Worm (Caenorhabditis elegans) whole organism, dauer: Measurements from ENCODE around the gene C18B12.4.

Experiments used
- unc-62 ChIP-seq: sonication (generic microtip); optimal IDR thresholded peaks from 2 replicates; lab custom pipeline; 2017; ENCODE audit warnings: missing biosample characterization, missing genetic modification reagents, missing genetic modification characterization

The C18B12.4 gene

DNA sequence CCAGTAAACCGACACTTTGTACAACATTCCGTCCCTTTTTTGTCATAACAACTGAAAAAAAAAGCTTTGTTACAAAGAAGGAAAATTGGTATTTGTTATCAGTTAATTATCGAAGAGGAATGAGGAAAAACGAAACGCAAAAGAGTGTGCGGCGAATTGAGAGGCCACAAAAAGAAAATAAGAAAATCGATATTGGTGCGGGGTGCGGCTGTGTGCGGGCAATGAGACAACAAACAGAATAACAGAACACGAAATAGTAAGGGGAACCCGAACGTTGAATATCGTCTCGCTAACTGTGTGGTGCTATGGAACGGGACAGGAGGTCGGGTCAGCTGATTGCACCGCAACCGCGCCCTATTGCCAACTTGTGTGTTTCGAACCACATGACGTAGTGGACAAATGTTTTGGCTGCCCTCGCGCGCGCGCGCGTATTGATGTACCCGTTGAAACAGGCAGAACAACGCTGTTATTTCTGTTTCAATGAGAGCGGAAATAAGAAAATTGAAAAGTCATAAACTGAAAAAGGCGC is at the start of gene C18B12.4:
TSS of gene C18B12.4 (minus strand) at position 51 of the 529 bp plus-strand sequence.
- TF ChIP-seq unc-62 (GFP tag; lab: Kevin White, UChicago): no peak

ce11 chrX:15089123-15089522 is 48.7 kb upstream of the C18B12.4 start, which contains the start of gene flr-4:
flr-4 (plus strand) TSS chrX:15089397.
- no peak for TF ChIP-seq unc-62 (GFP tag; lab: Kevin White, UChicago)

DNA sequence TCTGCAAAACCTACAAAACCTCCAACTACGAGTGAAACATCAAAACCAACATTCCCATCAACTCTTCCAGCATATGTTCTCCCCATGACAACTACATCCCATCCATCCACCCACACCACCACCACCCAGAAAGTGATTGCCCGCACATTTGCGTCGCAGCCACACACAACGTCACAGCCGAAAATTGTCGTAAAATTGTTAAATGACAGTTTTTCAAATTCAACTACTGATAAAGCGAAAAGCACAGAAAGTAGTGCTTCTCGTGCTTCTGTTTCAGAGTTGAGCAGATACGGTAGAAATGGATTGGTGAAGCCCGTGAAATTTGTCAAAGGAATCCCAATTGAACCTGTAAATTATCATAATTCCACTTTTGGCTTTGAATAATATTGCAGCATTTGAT is 47.4 kb upstream of the C18B12.4 start:
- no peak for TF ChIP-seq unc-62 (GFP tag; lab: Kevin White, UChicago)

- TF ChIP-seq unc-62 (GFP tag; lab: Kevin White, UChicago): no peak
Observed at ce11 chrX:15084395-15084794, 44.0 kb upstream of the C18B12.4 start, which contains the start of gene F09B12.5. F09B12.5 (plus strand) TSS chrX:15084695.

ce11 chrX:15083795-15084194 is 43.4 kb upstream of the C18B12.4 start, which contains the start of gene H40L08.1:
H40L08.1 (minus strand) TSS chrX:15084086.
- no peak for TF ChIP-seq unc-62 (GFP tag; lab: Kevin White, UChicago)

DNA sequence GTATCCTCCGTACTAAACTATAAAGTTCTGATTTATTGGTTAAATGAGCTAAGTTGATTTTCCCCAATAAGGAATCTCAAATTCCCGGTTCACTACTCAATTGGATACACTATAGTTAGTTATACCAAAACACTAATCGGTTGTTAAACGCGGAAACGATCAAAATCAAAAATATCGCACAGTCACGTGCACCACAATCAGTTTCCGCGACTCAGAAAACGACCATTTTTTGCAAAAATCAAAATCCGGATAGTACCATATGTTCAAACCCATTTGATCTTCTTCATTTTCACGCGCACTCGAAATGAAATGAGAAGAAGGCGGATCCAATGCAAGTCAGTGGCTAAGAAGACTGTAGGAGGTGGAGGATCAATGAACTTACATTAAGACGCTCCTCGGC is 41.1 kb upstream of the C18B12.4 start:
- TF ChIP-seq unc-62 (GFP tag; lab: Kevin White, UChicago): no peak

DNA sequence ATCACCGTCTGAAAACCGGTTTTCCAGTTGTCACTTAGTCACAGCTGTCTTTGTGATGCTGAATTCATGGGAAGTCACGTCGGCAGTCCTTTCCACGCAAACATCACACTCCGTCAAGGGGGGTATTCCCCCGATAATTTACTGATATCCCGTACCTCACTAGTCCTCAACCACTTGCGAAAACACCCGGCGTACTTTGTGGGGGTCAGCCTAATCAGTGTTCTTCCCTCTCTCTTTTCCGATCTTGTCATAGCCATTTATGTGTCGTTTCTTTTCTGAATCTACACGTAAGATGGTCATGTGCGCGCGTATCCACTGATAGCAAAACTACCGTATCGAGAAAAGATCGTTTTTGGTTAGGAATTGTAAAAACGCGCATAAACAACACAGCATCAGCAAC is 39.0 kb upstream of the C18B12.4 start:
- TF ChIP-seq unc-62 (GFP tag; lab: Kevin White, UChicago): no peak

DNA sequence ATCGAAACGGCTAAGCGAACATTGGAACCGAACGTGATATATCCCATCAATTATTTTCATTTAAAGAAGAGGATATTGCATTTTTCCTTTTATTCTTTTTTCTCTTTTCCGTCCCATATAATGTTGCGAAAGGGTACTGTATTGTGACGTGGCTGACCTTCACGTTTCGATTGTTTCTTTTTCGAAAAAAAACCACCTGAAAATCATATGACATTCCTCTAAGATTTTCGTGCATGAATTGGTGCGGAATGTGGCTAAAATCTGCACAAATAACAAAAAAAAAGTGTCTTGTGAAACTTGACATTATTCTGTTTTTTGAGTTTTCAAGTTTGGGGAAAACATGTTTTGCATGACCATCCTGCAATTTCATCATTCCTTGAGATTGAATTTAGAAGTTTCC is 37.9 kb upstream of the C18B12.4 start:
- no peak for TF ChIP-seq unc-62 (GFP tag; lab: Kevin White, UChicago)

- TF ChIP-seq unc-62 (GFP tag; lab: Kevin White, UChicago): no peak
Observed at ce11 chrX:15077597-15078261, 37.3 kb upstream of the C18B12.4 start, which contains the start of the genes H40L08.8, H40L08.2 and H40L08.7. H40L08.8 (minus strand) TSS chrX:15077633. H40L08.2 (minus strand) TSS chrX:15077744. H40L08.7 (minus strand) TSS chrX:15077744.

DNA sequence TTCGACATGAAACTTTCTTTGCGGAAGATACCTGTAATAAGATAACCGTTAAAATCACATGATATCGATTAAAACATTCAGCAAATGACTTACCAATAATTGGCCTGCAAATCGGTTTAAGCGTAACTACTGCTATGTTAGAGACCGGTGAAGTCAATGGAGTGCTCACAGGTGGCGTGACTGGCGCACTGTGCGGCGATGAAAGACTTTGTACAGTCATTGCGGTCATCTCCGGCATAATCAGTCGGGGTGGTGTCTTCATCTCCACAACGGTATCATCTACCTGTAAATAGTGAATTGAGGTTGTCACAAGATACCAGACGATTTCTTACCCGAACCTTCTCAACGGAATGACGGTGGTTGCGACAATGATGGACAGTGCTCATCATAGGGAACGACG is 36.5 kb upstream of the C18B12.4 start:
- TF ChIP-seq unc-62 (GFP tag; lab: Kevin White, UChicago): no peak

DNA sequence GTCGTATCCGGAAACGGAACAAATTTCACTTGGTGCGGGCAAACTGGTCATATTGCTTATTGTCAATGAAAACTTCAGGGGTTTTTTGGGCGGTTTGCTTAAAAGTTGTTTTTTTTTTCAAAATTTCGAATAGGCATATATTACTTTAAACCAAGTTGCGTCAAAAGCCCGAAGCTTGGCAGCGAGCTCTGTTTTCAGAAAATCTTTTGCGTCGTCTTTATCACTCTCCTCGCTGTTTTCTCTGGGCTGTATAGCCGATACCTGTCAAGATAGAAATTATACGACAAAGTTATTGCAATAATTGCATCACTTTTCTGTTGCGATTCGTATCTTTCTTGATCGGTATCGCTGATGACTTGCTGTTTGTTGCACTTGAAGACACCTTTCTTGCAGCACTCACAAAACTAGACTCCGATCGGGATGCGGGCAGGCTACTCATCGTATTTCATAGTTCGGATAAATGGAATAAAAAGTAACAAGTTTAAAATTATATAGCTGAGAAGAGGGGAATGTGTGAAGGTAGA is 35.7 kb upstream of the C18B12.4 start, which contains the start of the genes H40L08.3 and H40L08.9:
TSS of gene H40L08.3 (minus strand) at position 51 of the 524 bp plus-strand sequence.
TSS of gene H40L08.9 (minus strand) at position 439 of the 524 bp plus-strand sequence.
- no peak for TF ChIP-seq unc-62 (GFP tag; lab: Kevin White, UChicago)

DNA sequence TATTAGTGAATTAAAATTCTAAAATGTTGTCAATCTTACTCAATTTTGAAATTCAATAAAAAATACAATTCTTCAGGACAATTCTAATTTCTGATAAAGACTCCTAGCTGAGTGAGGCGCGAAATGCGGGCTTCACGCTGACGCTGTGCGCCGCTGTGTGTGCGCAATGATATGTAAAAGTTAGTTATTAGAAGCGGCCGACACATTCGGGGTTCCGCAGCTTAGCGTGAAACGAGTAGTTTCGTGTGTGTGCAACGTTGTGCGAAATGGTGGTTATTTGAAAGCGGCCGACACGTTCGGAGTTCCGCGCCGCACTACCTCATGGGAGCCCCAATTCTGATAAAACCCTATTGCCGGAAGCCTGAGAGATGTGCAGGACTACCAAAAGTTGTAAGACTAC is 34.8 kb upstream of the C18B12.4 start:
- no peak for TF ChIP-seq unc-62 (GFP tag; lab: Kevin White, UChicago)

DNA sequence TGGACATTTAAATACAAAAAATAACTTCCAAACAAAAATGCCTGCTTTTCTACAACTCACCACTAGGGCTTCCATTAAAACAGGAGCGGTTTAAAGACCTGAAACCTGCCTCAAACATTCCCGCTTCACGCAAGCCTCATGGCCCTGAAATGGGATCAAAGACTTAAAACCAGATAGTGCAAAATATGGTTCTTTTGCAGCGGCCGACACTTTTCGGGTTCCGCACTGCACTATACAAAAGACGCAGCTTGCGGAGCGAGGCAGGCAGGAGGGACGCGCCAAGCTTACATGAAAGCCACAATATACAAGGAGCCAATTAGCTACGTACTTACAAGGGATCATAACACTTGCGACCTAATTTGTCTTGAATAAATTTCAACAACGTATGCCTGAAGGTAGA is 33.1 kb upstream of the C18B12.4 start:
- TF ChIP-seq unc-62 (GFP tag; lab: Kevin White, UChicago): no peak

ce11 chrX:15072877-15073276 is 32.5 kb upstream of the C18B12.4 start:
- TF ChIP-seq unc-62 (GFP tag; lab: Kevin White, UChicago): no peak

DNA sequence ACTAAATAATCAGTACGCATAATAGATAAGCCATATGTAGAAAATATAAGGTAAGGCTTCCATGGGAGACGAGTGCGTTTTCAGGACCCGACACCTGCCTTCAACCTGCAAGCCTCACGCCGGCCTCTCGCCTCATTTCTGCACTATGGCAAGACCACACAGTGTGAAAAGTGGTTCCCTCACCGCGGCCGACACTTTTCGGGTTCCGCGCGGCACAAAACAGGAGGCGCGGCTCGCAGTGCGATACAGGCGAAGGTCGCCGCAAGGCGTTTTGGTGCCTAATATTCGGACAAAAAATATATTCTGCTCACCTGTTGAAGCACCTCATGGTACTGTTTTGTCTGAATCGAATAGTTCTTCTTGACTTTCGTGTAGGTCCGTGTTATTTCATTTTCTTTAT is 29.7 kb upstream of the C18B12.4 start:
- TF ChIP-seq unc-62 (GFP tag; lab: Kevin White, UChicago): no peak

DNA sequence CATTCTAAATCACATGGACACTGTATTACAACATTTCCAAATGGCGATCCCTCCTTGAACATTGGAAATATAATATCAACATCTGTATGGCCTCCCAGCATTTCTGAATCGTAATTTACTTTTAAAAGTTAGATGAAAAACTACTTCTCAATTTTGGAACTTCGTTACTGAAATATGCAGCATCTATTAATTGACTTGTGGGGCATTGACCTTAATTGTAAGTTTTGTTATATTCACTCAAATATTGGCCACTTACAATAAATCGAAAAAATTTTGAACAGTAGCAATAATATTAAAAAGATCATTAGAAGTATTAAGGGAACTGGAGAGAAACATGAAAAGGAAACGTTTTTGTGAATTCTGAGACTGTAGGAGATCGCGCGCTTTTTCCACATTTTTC is 28.8 kb upstream of the C18B12.4 start, which contains the start of gene mam-6:
TSS of gene mam-6 (minus strand) at position 101 of the 400 bp plus-strand sequence.
- no peak for TF ChIP-seq unc-62 (GFP tag; lab: Kevin White, UChicago)
